Fruit fly (Drosophila melanogaster): ENCODE measurements around the gene mtd.

Gene mtd

DNA sequence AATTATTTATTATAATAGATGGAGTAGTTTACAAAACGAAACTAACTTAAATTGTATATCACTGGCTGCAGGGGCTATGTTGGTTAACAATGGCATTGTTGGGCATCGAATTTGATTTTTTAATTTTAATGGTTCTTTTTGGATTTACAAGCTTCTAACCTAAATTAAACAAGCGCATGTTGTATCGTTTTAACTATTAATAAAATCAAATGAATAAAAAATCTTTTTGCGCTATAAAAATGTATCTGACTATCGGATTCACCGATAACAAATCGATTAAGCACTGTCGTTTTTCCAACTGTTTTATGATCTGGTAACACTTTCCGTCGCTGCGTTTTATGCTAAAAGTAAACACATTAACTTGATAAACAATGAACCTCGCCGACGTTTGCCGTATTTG is 24.5 kb upstream of the mtd start, which contains the start of the genes hd and CG14667:
Gene hd (minus strand): TSS at position 243 of the 400 bp plus-strand sequence.
Gene CG14667 (plus strand): TSS at position 303 of the 400 bp plus-strand sequence.
- no peak for TF ChIP-seq CG12605 (GFP tag; IDR thresholded peaks at IDR 0.05)
- no peak for TF ChIP-seq EcR (GFP tag; optimal IDR thresholded peaks at IDR 0.05)
- no peak for TF ChIP-seq CG8301 (tag; optimal IDR thresholded peaks at IDR 0.05)
- no peak for TF ChIP-seq gl (tag; optimal IDR thresholded peaks at IDR 0.05)
- TF ChIP-seq CG34367 (tag; optimal IDR thresholded peaks at IDR 0.05) = no peak
- no peak for TF ChIP-seq Pif1A (GFP tag; optimal IDR thresholded peaks at IDR 0.05)
- no peak for TF ChIP-seq rn (GFP tag; IDR thresholded peaks at IDR 0.05)
- TF ChIP-seq CG10348 (GFP tag; IDR thresholded peaks at IDR 0.05) = no peak
- TF ChIP-seq CG4496 (GFP tag; IDR thresholded peaks at IDR 0.05) = no peak
- TF ChIP-seq CG14655 (GFP tag; optimal IDR thresholded peaks at IDR 0.05) = no peak
- TF ChIP-seq fd96Ca (GFP tag; IDR thresholded peaks at IDR 0.05) = no peak
- TF ChIP-seq D1 (tag; optimal IDR thresholded peaks at IDR 0.05) = no peak
- TF ChIP-seq CG9948 (tag; optimal IDR thresholded peaks at IDR 0.05) = no peak
- no peak for TF ChIP-seq Ets98B (GFP tag; IDR thresholded peaks at IDR 0.05)

DNA sequence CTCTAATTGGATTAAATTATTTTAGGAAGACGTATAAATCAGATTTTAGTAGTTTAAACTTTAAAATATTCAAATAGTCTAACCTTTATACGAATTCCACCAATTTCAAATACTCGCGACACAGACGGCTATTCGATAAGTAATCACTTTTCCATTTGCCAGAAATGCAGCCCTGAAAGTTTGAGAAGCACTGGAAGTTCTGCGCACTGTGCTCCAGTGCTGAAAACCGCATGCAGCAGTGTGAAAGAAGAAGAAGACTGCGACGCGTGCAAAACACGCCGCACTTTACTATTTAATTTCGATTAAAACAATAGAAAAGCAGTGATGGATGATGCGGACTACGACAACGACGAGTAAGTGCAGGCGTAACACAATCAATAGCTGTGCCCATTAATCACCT is 21.3 kb upstream of the mtd start, which contains the start of gene Polr2F:
Gene Polr2F (plus strand): TSS at position 233 of the 400 bp plus-strand sequence.
- TF ChIP-seq Pif1A (GFP tag; optimal IDR thresholded peaks at IDR 0.05) = no peak
- no peak for TF ChIP-seq gl (tag; optimal IDR thresholded peaks at IDR 0.05)
- TF ChIP-seq Ets98B (GFP tag; IDR thresholded peaks at IDR 0.05) = peak; percentile 66
- TF ChIP-seq CG4496 (GFP tag; IDR thresholded peaks at IDR 0.05) = peak; percentile 81
- peak; percentile 1 for TF ChIP-seq CG34367 (tag; optimal IDR thresholded peaks at IDR 0.05)
- peak; percentile 45; the same call in 1 of the 2 replicates for TF ChIP-seq CG32121 (GFP tag; IDR thresholded peaks at IDR 0.05)
- TF ChIP-seq CG15710 (tag; optimal IDR thresholded peaks at IDR 0.05) = peak; percentile 54
- TF ChIP-seq CG12605 (GFP tag; IDR thresholded peaks at IDR 0.05) = no peak
- no peak for TF ChIP-seq CG8301 (tag; optimal IDR thresholded peaks at IDR 0.05)
- TF ChIP-seq D1 (tag; optimal IDR thresholded peaks at IDR 0.05) = no peak
- TF ChIP-seq CG17806 (tag; optimal IDR thresholded peaks at IDR 0.05) = peak; percentile 40
- TF ChIP-seq CG10348 (GFP tag; IDR thresholded peaks at IDR 0.05) = 0 out of 2 replicates have a peak, but pooled peaks have one; percentile 10
- peak; percentile 60 for TF ChIP-seq Snoo (tag; optimal IDR thresholded peaks at IDR 0.05)
- peak; percentile 36; the same call in 1 of the 3 replicates for TF ChIP-seq fd96Ca (GFP tag; IDR thresholded peaks at IDR 0.05)
- peak; percentile 33; the same call in 1 of the 2 replicates for TF ChIP-seq rn (GFP tag; IDR thresholded peaks at IDR 0.05)
- TF ChIP-seq CG9948 (tag; optimal IDR thresholded peaks at IDR 0.05) = peak; percentile 17

DNA sequence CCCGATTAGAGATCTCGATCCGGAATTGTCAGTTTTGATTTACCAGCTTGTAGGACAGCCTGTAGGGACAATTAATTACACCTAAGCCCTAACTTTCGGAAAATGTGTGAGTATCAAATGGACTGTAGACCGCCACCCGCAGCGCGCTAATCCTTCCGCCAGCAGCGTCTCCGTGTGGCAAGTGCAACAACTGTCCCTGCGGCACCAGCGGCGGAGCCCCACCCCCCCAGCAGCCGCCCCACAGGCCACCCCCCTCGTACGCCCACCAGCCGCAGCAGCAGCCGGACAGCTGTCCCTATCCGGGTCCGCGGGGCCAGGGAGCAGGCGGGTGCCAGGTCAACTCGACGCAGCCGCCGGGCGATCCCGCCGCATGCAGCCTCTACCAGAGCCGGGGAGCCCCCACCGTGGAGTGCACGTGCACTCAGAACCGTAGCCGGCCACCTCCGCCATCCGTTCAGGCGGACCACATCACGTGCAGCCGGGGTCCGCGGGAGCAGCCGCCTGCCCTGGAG is 19.3 kb upstream of the mtd start, which contains the start of the genes CG31542 and CG34277:
Gene CG31542 (plus strand): TSS at position 51 of the 512 bp plus-strand sequence.
Gene CG34277 (plus strand): TSS at position 51 of the 512 bp plus-strand sequence.
- TF ChIP-seq rn (GFP tag; IDR thresholded peaks at IDR 0.05) = no peak
- no peak for TF ChIP-seq Pif1A (GFP tag; optimal IDR thresholded peaks at IDR 0.05)
- TF ChIP-seq Pif1B (GFP tag; optimal IDR thresholded peaks at IDR 0.05) = no peak
- TF ChIP-seq fd96Ca (GFP tag; IDR thresholded peaks at IDR 0.05) = no peak
- TF ChIP-seq CG32121 (GFP tag; IDR thresholded peaks at IDR 0.05) = no peak
- TF ChIP-seq EcR (GFP tag; optimal IDR thresholded peaks at IDR 0.05) = no peak

DNA sequence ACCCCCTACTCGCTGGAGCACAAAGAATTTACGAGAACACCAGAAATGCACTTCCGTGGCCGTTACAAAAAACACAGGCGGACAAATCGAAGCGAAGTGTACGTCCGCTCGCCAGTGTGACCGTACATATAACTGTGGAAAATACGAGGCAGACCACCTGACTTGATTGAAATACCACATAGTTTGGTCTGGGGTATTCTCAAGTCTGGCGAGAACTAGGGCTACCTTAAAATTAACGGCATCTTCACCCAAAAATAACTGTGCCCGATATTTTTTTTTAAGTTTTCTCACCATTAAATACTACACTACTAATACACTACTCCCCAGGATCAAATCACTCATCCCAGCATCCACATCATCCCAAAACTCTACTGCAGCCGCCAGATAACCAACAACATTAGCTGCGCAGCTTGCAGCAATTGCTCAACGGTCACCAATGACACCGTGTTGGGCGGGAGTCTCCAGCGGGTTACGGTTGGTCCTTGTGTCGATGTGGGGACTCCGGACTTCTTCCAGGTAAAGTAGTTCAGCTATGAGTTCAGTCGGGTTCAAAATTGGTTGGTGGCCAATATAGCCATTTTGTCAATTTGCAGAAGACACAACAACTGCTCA is 18.0 kb upstream of the mtd start, which contains the start of gene Cerk:
Gene Cerk (minus strand): TSS at position 137 of the 612 bp plus-strand sequence.
- TF ChIP-seq CG8159 (tag; optimal IDR thresholded peaks at IDR 0.05) = peak; percentile 11
- TF ChIP-seq rn (GFP tag; IDR thresholded peaks at IDR 0.05) = no peak
- TF ChIP-seq CG4496 (GFP tag; IDR thresholded peaks at IDR 0.05) = peak; percentile 65
- peak; percentile 32; the same call in 1 of the 3 replicates for TF ChIP-seq fd96Ca (GFP tag; IDR thresholded peaks at IDR 0.05)
- peak; percentile 11; the same call in 1 of the 2 replicates for TF ChIP-seq Ets98B (GFP tag; IDR thresholded peaks at IDR 0.05)

DNA sequence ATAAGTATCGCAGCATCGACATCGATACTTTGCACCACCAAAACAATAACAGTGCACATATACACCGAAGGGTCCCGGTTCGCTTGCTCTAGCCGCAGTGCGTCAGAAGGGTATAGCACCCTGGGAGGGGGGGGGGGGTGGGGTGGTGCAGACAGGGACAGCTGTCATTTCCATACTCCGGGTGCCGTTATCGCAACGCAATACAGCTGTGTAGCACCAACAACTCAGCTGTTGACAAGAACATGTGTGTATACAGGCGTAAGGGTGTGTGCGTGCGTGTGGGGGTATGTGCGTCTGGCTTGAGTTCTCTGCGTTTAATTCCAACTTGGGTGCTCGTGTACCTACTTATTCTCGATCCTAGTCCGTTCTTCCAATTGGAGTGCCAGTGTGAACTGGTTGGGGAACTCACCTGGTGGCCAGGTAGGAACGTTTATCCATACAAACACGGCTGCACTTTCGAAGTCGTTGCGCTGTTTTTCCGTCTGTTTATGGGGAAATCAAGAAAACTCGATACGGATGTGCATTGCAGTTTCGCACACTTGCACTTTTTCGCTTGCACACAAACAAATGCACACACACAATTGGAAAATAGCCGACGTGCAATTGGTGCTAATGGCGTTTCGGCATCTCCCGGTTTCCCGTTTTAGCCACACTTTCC is 17.4 kb upstream of the mtd start:
- no peak for TF ChIP-seq rn (GFP tag; IDR thresholded peaks at IDR 0.05)
- TF ChIP-seq CG13204 (GFP tag; optimal IDR thresholded peaks at IDR 0.05) = peak; percentile 73
- TF ChIP-seq CG10348 (GFP tag; IDR thresholded peaks at IDR 0.05) = no peak
- no peak for TF ChIP-seq CG32121 (GFP tag; IDR thresholded peaks at IDR 0.05)
- TF ChIP-seq EcR (GFP tag; optimal IDR thresholded peaks at IDR 0.05) = peak; percentile 86
- TF ChIP-seq gl (tag; optimal IDR thresholded peaks at IDR 0.05) = peak; percentile 31
- TF ChIP-seq fd96Ca (GFP tag; IDR thresholded peaks at IDR 0.05) = no peak
- no peak for TF ChIP-seq CG8159 (tag; optimal IDR thresholded peaks at IDR 0.05)
- TF ChIP-seq CG17806 (tag; optimal IDR thresholded peaks at IDR 0.05) = no peak
- TF ChIP-seq Ets98B (GFP tag; IDR thresholded peaks at IDR 0.05) = no peak
- no peak for TF ChIP-seq Pif1A (GFP tag; optimal IDR thresholded peaks at IDR 0.05)
- no peak for TF ChIP-seq CG9948 (tag; optimal IDR thresholded peaks at IDR 0.05)
- peak; percentile 50; the same call in 1 of the 2 replicates for TF ChIP-seq CG12605 (GFP tag; IDR thresholded peaks at IDR 0.05)
- no peak for TF ChIP-seq Pif1B (GFP tag; optimal IDR thresholded peaks at IDR 0.05)
- TF ChIP-seq CG4496 (GFP tag; IDR thresholded peaks at IDR 0.05) = 0 out of 3 replicates have a peak, but pooled peaks have one; percentile 19
- no peak for TF ChIP-seq CG14655 (GFP tag; optimal IDR thresholded peaks at IDR 0.05)

All from whole organism, pupa.